Worm (Caenorhabditis elegans) whole organism, young adult: ENCODE results near the gene skpo-2.

ENCODE experiments used
- B0261.1 ChIP-seq: sonication (generic microtip); optimal IDR thresholded peaks from 2 replicates; lab custom pipeline; 2016; ENCODE audit warnings: mild to moderate bottlenecking, missing genetic modification characterization, moderate library complexity, missing compliant biosample characterization
- F37B4.10 ChIP-seq: fragments of 200-800 bp; sonication (Bioruptor generic); IDR thresholded peaks from 2 replicates; pipeline ENCODE4 v1.3.6; 2022; ENCODE audit warnings: missing genetic modification characterization, missing compliant biosample characterization
- ama-1 ChIP-seq, 3 experiments: fragments of 150-350 bp in 1 of 3; sonication (generic microtip) in 2 of 3; optimal IDR thresholded peaks; 2 replicates each; lab custom pipeline; 2014 to 2018; ENCODE audit warnings: missing biosample characterization in 2 of 3, missing genetic modification characterization in 2 of 3, missing genetic modification reagents in 2 of 3
- aptf-3 ChIP-seq: fragments of 200-800 bp; sonication (Bioruptor generic); IDR thresholded peaks from 2 replicates; pipeline ENCODE4 v1.3.6; 2022; ENCODE audit warnings: missing genetic modification characterization, missing compliant biosample characterization
- attf-6 ChIP-seq: fragments of 200-800 bp; sonication (Bioruptor generic); IDR thresholded peaks from 2 replicates; pipeline ENCODE4 v1.3.6; 2022; ENCODE audit warnings: missing genetic modification reagents, missing genetic modification characterization, missing compliant biosample characterization
- lin-35 ChIP-seq, 3 experiments: fragments of 150-350 bp in 2 of 3; sonication (generic microtip) in 1 of 3; optimal IDR thresholded peaks; 2 replicates each; lab custom pipeline; 2014 to 2018; ENCODE audit warnings: missing biosample characterization in 3 of 3, missing genetic modification characterization in 3 of 3, missing genetic modification reagents in 3 of 3
- lir-1 ChIP-seq: fragments of 200-800 bp; sonication (Bioruptor generic); conservative IDR thresholded peaks from 2 replicates; pipeline ENCODE4 v1.3.6; 2022; ENCODE audit warnings: missing genetic modification reagents, missing genetic modification characterization, missing compliant biosample characterization
- mes-4 ChIP-seq: sonication (generic microtip); optimal IDR thresholded peaks from 2 replicates; lab custom pipeline; 2016; ENCODE audit warnings: missing genotype, missing genetic modification characterization, missing compliant biosample characterization
- mxl-1 ChIP-seq: sonication (generic microtip); optimal IDR thresholded peaks from 2 replicates; lab custom pipeline; 2016; ENCODE audit warnings: missing genetic modification characterization, missing compliant biosample characterization
- pha-4 ChIP-seq: fragments of 150-350 bp; sonication (generic microtip); optimal IDR thresholded peaks from 2 replicates; lab custom pipeline; 2014; ENCODE audit warnings: missing biosample characterization, missing genetic modification reagents, missing genetic modification characterization
- unc-62 ChIP-seq: fragments of 150-350 bp; optimal IDR thresholded peaks from 2 replicates; lab custom pipeline; 2014; ENCODE audit warnings: missing biosample characterization, missing genetic modification reagents, missing genetic modification characterization
- zfh-2 ChIP-seq: fragments of 200-800 bp; sonication (Bioruptor generic); conservative IDR thresholded peaks from 2 replicates; pipeline ENCODE4 v1.3.6; 2022; ENCODE audit warnings: missing genetic modification reagents, missing genetic modification characterization, missing compliant biosample characterization

- TF ChIP-seq pha-4 (tag; lab: Kevin White, UChicago), result no peak
- TF ChIP-seq F37B4.10 (GFP tag; lab: Robert Waterston, UW), result no peak
- TF ChIP-seq mes-4 (tag; lab: Kevin White, UChicago), result no peak
- TF ChIP-seq lir-1, result no peak
- no peak for TF ChIP-seq unc-62 (GFP tag; lab: Kevin White, UChicago)
- no peak for TF ChIP-seq ama-1 (optimal IDR thresholded peaks at IDR 0.05; lab: Kevin White, UChicago)
- no peak for TF ChIP-seq ama-1 (GFP tag; optimal IDR thresholded peaks at IDR 0.05; lab: Kevin White, UChicago)
- no peak for TF ChIP-seq mxl-1 (tag; lab: Kevin White, UChicago)
- TF ChIP-seq zfh-2 (GFP tag; lab: Robert Waterston, UW), result no peak
- no peak for TF ChIP-seq attf-6 (GFP tag; lab: Robert Waterston, UW)
- TF ChIP-seq B0261.1, result no peak
- no peak for TF ChIP-seq lin-35 (GFP tag; optimal IDR thresholded peaks at IDR 0.05; lab: Kevin White, UChicago)
- TF ChIP-seq aptf-3 (GFP tag; lab: Robert Waterston, UW), result no peak
These were observed 37.1 kb downstream of the skpo-2 start, which contains the start of gene nep-9 for ce11 chrII:3399212-3399611.
